Worm (Caenorhabditis elegans) whole organism, early embryonic: ENCODE data around the gene C16B8.4.

ENCODE experiments used
- B0310.2 ChIP-seq: sonication (generic microtip); optimal IDR thresholded peaks from 2 replicates; lab custom pipeline; 2016; ENCODE audit warnings: mild to moderate bottlenecking, missing genetic modification characterization, missing compliant biosample characterization
- F13C5.2 ChIP-seq: sonication (generic microtip); optimal IDR thresholded peaks from 2 replicates; lab custom pipeline; 2017; ENCODE audit warnings: mild to moderate bottlenecking, missing genetic modification characterization, inconsistent platforms, missing compliant biosample characterization
- aly-1 ChIP-seq: sonication (generic microtip); optimal IDR thresholded peaks from 2 replicates; lab custom pipeline; 2016; ENCODE audit warnings: missing genetic modification characterization, missing compliant biosample characterization
- ama-1 ChIP-seq: fragments of 150-350 bp; optimal IDR thresholded peaks from 2 replicates; lab custom pipeline; 2014
- ceh-13 ChIP-seq: fragments of 200-800 bp; sonication (Bioruptor generic); optimal IDR thresholded peaks from 2 replicates; lab custom pipeline; 2018; ENCODE audit warnings: mild to moderate bottlenecking, missing genetic modification characterization, missing compliant biosample characterization
- ceh-36 ChIP-seq: sonication (generic microtip); optimal IDR thresholded peaks from 2 replicates; lab custom pipeline; 2016; ENCODE audit warnings: missing genetic modification characterization, inconsistent platforms, missing compliant biosample characterization
- ets-7 ChIP-seq: sonication (generic microtip); optimal IDR thresholded peaks from 2 replicates; lab custom pipeline; 2016; ENCODE audit warnings: missing genotype, missing genetic modification characterization, missing compliant biosample characterization
- flt-1 ChIP-seq: fragments of 200-800 bp; sonication (Bioruptor generic); IDR thresholded peaks from 2 replicates; pipeline ENCODE4 v1.3.6; 2022; ENCODE audit warnings: missing genetic modification characterization, missing compliant biosample characterization
- hmbx-1 ChIP-seq: sonication (generic microtip); optimal IDR thresholded peaks from 2 replicates; lab custom pipeline; 2016; ENCODE audit warnings: mild to moderate bottlenecking, missing genetic modification characterization, missing compliant biosample characterization
- hmg-4 ChIP-seq: fragments of 200-800 bp; sonication (Bioruptor generic); optimal IDR thresholded peaks from 2 replicates; lab custom pipeline; 2018; ENCODE audit warnings: mild to moderate bottlenecking, missing genetic modification characterization, missing compliant biosample characterization
- hnd-1 ChIP-seq: sonication (generic microtip); optimal IDR thresholded peaks from 2 replicates; lab custom pipeline; 2016; ENCODE audit warnings: missing genetic modification characterization, missing compliant biosample characterization
- pes-1 ChIP-seq: fragments of 200-800 bp; sonication (Bioruptor generic); IDR thresholded peaks from 2 replicates; pipeline ENCODE4 v1.3.6; 2022; ENCODE audit warnings: missing genetic modification reagents, missing genetic modification characterization, missing compliant biosample characterization
- scrt-1 ChIP-seq: fragments of 200-800 bp; sonication (Bioruptor generic); IDR thresholded peaks from 2 replicates; pipeline ENCODE4 v1.3.6; 2022; ENCODE audit warnings: missing genetic modification characterization, missing compliant biosample characterization
- sea-1 ChIP-seq: fragments of 200-800 bp; sonication (Bioruptor generic); conservative IDR thresholded peaks from 2 replicates; pipeline ENCODE4 v1.3.6; 2022; ENCODE audit warnings: missing genetic modification characterization, missing compliant biosample characterization
- tbx-11 ChIP-seq: fragments of 200-800 bp; sonication (Bioruptor generic); IDR thresholded peaks from 2 replicates; pipeline ENCODE4 v1.3.6; 2022; ENCODE audit warnings: missing genetic modification characterization, missing compliant biosample characterization
- tbx-37 ChIP-seq: fragments of 200-800 bp; sonication (Bioruptor generic); conservative IDR thresholded peaks from 2 replicates; pipeline ENCODE4 v1.3.6; 2022; ENCODE audit warnings: missing genetic modification reagents, missing genetic modification characterization, missing compliant biosample characterization
- tra-4 ChIP-seq: sonication (generic microtip); optimal IDR thresholded peaks from 2 replicates; lab custom pipeline; 2017; ENCODE audit warnings: missing genetic modification characterization, missing compliant biosample characterization

The C16B8.4 gene

ce11 chrX:3970786-3971185 lies 2.6 kb downstream of the C16B8.4 start:
- TF ChIP-seq hnd-1 (tag; lab: Kevin White, UChicago) (no peak), B0310.2 (tag; lab: Kevin White, UChicago) (no peak), F13C5.2 (tag; lab: Kevin White, UChicago) (no peak), tbx-37 (GFP tag; lab: Robert Waterston, UW) (no peak), ceh-13 (no peak), hmbx-1 (no peak), pes-1 (GFP tag; lab: Robert Waterston, UW) (no peak), sea-1 (GFP tag; lab: Robert Waterston, UW) (no peak), tbx-11 (GFP tag; lab: Robert Waterston, UW) (no peak), hmg-4 (no peak), ama-1 (lab: Kevin White, UChicago) (no peak), tra-4 (tag; lab: Kevin White, UChicago) (no peak), aly-1 (tag; lab: Kevin White, UChicago) (no peak), ets-7 (tag; lab: Kevin White, UChicago) (no peak), flt-1 (GFP tag; lab: Robert Waterston, UW) (no peak), scrt-1 (GFP tag; lab: Robert Waterston, UW) (no peak), ceh-36 (tag; lab: Kevin White, UChicago) (no peak)

ce11 chrX:3969980-3970403 lies 3.4 kb downstream of the C16B8.4 start:
- peak; percentile 94 for TF ChIP-seq sea-1 (GFP tag; lab: Robert Waterston, UW)
- TF ChIP-seq tbx-37 (GFP tag; lab: Robert Waterston, UW) = peak; percentile 89
- peak; percentile 96 for TF ChIP-seq tbx-11 (GFP tag; lab: Robert Waterston, UW)
- TF ChIP-seq hmbx-1 = peak; percentile 77
- TF ChIP-seq hnd-1 (tag; lab: Kevin White, UChicago) = peak; percentile 80
- peak; percentile 85 for TF ChIP-seq ets-7 (tag; lab: Kevin White, UChicago)
- peak; percentile 69 for TF ChIP-seq ceh-13
- peak; percentile 90 for TF ChIP-seq scrt-1 (GFP tag; lab: Robert Waterston, UW)
- peak; percentile 83 for TF ChIP-seq B0310.2 (tag; lab: Kevin White, UChicago)
- TF ChIP-seq flt-1 (GFP tag; lab: Robert Waterston, UW) = peak; percentile 96
- TF ChIP-seq ama-1 (lab: Kevin White, UChicago) = peak; percentile 72
- peak; percentile 97 for TF ChIP-seq hmg-4
- peak; percentile 95 for TF ChIP-seq F13C5.2 (tag; lab: Kevin White, UChicago)
- peak; percentile 90 for TF ChIP-seq ceh-36 (tag; lab: Kevin White, UChicago)
- TF ChIP-seq tra-4 (tag; lab: Kevin White, UChicago) = peak; percentile 71
- TF ChIP-seq aly-1 (tag; lab: Kevin White, UChicago) = peak; percentile 92
- peak; percentile 96 for TF ChIP-seq pes-1 (GFP tag; lab: Robert Waterston, UW)

- peak; percentile 80 for TF ChIP-seq tbx-11 (GFP tag; lab: Robert Waterston, UW)
- peak; percentile 31 for TF ChIP-seq ceh-13
- peak; percentile 84 for TF ChIP-seq scrt-1 (GFP tag; lab: Robert Waterston, UW)
- peak; percentile 80 for TF ChIP-seq sea-1 (GFP tag; lab: Robert Waterston, UW)
- TF ChIP-seq pes-1 (GFP tag; lab: Robert Waterston, UW) = peak; percentile 87
- TF ChIP-seq aly-1 (tag; lab: Kevin White, UChicago) = no peak
- TF ChIP-seq hmbx-1 = no peak
- no peak for TF ChIP-seq ets-7 (tag; lab: Kevin White, UChicago)
- peak; percentile 56 for TF ChIP-seq ceh-36 (tag; lab: Kevin White, UChicago)
- peak; percentile 84 for TF ChIP-seq tbx-37 (GFP tag; lab: Robert Waterston, UW)
- TF ChIP-seq flt-1 (GFP tag; lab: Robert Waterston, UW) = peak; percentile 81
Observed at ce11 chrX:3969353-3969752, 4.1 kb downstream of the C16B8.4 start.

DNA sequence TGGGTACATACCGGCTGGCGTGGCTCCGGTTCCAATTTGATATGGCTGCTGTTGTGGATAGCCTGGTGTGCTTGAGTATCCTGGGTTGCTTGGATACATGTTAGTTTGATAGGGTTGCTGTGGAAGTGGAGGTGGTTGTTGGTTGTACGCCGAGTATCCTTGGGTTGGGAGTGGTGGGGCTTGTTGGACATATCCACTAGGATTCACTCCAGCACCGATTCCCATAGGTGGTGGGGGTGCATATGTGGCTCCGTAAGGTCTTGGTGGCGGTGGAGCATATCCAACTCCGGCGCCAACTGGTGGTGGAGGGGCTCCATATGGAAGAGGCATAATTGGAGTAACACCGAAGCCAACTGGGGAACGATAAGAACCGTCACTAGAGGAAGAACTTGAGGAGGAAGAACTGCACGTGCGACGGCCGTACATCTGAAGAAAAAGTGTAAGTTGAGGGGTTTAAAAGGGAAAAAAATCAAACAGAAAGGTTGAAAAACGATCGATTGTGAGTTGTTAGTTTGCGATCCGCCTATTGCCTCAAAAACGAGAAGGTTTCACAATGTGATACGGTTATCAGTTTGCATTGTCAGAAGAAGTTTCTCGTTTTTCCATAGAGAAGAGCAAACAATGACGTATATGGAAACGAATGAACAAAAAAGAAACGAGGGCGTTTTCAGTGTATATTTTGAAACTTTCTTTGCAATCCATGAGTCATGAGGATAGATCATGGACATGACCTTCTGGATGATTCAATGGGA lies 5.0 kb downstream of the C16B8.4 start, which contains the start of gene C16B8.3:
TSS of gene C16B8.3 (minus strand) at position 426 of the 752 bp plus-strand sequence.
- TF ChIP-seq tbx-37 (GFP tag; lab: Robert Waterston, UW) (no peak), F13C5.2 (tag; lab: Kevin White, UChicago) (no peak), hnd-1 (tag; lab: Kevin White, UChicago) (no peak), tra-4 (tag; lab: Kevin White, UChicago) (no peak), hmbx-1 (no peak), ceh-36 (tag; lab: Kevin White, UChicago) (no peak), hmg-4 (no peak), B0310.2 (tag; lab: Kevin White, UChicago) (no peak), sea-1 (GFP tag; lab: Robert Waterston, UW) (no peak), ama-1 (lab: Kevin White, UChicago) (no peak), aly-1 (tag; lab: Kevin White, UChicago) (no peak), ets-7 (tag; lab: Kevin White, UChicago) (no peak), flt-1 (GFP tag; lab: Robert Waterston, UW) (no peak), scrt-1 (GFP tag; lab: Robert Waterston, UW) (no peak), pes-1 (GFP tag; lab: Robert Waterston, UW) (no peak)

- no peak for TF ChIP-seq pes-1 (GFP tag; lab: Robert Waterston, UW)
- TF ChIP-seq tra-4 (tag; lab: Kevin White, UChicago) = no peak
- TF ChIP-seq ets-7 (tag; lab: Kevin White, UChicago) = no peak
- TF ChIP-seq aly-1 (tag; lab: Kevin White, UChicago) = no peak
- TF ChIP-seq tbx-37 (GFP tag; lab: Robert Waterston, UW) = no peak
- no peak for TF ChIP-seq scrt-1 (GFP tag; lab: Robert Waterston, UW)
- no peak for TF ChIP-seq sea-1 (GFP tag; lab: Robert Waterston, UW)
- TF ChIP-seq B0310.2 (tag; lab: Kevin White, UChicago) = no peak
- no peak for TF ChIP-seq tbx-11 (GFP tag; lab: Robert Waterston, UW)
- no peak for TF ChIP-seq hmg-4
- TF ChIP-seq flt-1 (GFP tag; lab: Robert Waterston, UW) = no peak
- TF ChIP-seq hmbx-1 = no peak
- TF ChIP-seq ceh-36 (tag; lab: Kevin White, UChicago) = no peak
- TF ChIP-seq ceh-13 = no peak
- TF ChIP-seq F13C5.2 (tag; lab: Kevin White, UChicago) = no peak
- TF ChIP-seq hnd-1 (tag; lab: Kevin White, UChicago) = no peak
- TF ChIP-seq ama-1 (lab: Kevin White, UChicago) = no peak
Observed at ce11 chrX:3966332-3966731, 7.1 kb downstream of the C16B8.4 start, which contains the start of gene C16B8.2. Gene C16B8.2 (minus strand): TSS chrX:3966432.
